Worm (Caenorhabditis elegans): Measurements from ENCODE around the gene str-208.

The str-208 gene

DNA sequence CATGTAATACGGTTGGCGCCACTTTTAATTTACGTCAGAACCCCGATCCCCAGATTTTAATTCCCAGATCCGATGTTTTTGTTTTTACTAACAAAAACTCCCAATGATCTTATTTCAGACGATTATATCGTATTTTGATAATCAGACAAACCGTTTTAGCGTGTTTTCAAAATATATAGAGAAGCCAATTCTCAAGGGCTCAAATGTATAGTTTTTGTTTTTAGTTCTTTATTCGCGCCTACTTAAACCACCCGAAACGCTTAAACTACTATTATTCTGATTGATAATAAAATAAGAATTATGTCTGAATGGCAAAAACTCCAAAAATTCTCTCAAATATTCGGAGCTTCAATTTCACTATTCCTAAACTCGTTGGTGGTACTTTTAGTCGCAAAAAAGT is at the start of gene str-208:
Gene str-208 (plus strand): TSS at position 301 of the 400 bp plus-strand sequence.
- TF ChIP-seq klf-2 (GFP tag; conservative IDR thresholded peaks at IDR 0.05): no peak
- TF ChIP-seq ztf-23 (GFP tag; IDR thresholded peaks at IDR 0.05): no peak
- TF ChIP-seq tab-1 (GFP tag; IDR thresholded peaks at IDR 0.05): no peak
- no peak for TF ChIP-seq ref-1 (GFP tag; conservative IDR thresholded peaks at IDR 0.05)
- TF ChIP-seq flt-1 (GFP tag; IDR thresholded peaks at IDR 0.05): no peak
- TF ChIP-seq ztf-29 (GFP tag; IDR thresholded peaks at IDR 0.05): no peak
- TF ChIP-seq cog-1 (tag; optimal IDR thresholded peaks at IDR 0.05): no peak
- TF ChIP-seq med-1 (GFP tag; optimal IDR thresholded peaks at IDR 0.05; ENCODE audit: insufficient read depth): no peak
- no peak for TF ChIP-seq T22C8.4 (GFP tag; IDR thresholded peaks at IDR 0.05)

- no peak for TF ChIP-seq tab-1 (GFP tag; IDR thresholded peaks at IDR 0.05)
- TF ChIP-seq T22C8.4 (GFP tag; IDR thresholded peaks at IDR 0.05): no peak
- TF ChIP-seq ztf-29 (GFP tag; IDR thresholded peaks at IDR 0.05): no peak
- no peak for TF ChIP-seq ztf-23 (GFP tag; IDR thresholded peaks at IDR 0.05)
- TF ChIP-seq cog-1 (tag; optimal IDR thresholded peaks at IDR 0.05): no peak
- no peak for TF ChIP-seq ref-1 (GFP tag; conservative IDR thresholded peaks at IDR 0.05)
- TF ChIP-seq flt-1 (GFP tag; IDR thresholded peaks at IDR 0.05): no peak
- no peak for TF ChIP-seq med-1 (GFP tag; optimal IDR thresholded peaks at IDR 0.05; ENCODE audit: insufficient read depth)
- no peak for TF ChIP-seq klf-2 (GFP tag; conservative IDR thresholded peaks at IDR 0.05)
Measured at ce11 chrV:4908591-4908990, 48.0 kb upstream of the str-208 start, which contains the start of gene ugt-13. Gene ugt-13, plus strand, starts transcription at chrV:4908884.

DNA sequence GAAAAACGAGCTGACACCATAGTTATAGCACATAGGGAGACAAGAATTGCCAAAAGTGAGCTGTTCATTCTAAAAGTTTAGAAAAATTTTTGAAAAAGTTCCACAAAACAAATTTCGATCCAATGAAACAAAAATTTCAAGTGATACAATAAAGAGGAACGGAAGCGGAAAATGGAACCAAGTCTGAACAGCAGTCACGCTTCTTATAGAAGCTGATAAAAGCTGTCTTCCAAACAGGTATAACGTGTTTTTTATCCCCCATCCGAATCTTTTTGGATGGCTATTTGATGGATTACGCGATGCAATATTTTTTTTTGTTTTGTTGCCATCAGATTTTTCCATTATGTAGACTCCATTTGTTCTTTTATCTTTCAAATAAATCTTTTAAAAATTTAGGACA is 44.3 kb upstream of the str-208 start, which contains the start of gene H23N18.5:
Gene H23N18.5 (minus strand): TSS at position 69 of the 400 bp plus-strand sequence.
- TF ChIP-seq cog-1 (tag; optimal IDR thresholded peaks at IDR 0.05) (no peak), tab-1 (GFP tag; IDR thresholded peaks at IDR 0.05) (no peak), med-1 (GFP tag; optimal IDR thresholded peaks at IDR 0.05; ENCODE audit: insufficient read depth) (no peak), ztf-23 (GFP tag; IDR thresholded peaks at IDR 0.05) (no peak), ztf-29 (GFP tag; IDR thresholded peaks at IDR 0.05) (no peak), ref-1 (GFP tag; conservative IDR thresholded peaks at IDR 0.05) (no peak), klf-2 (GFP tag; conservative IDR thresholded peaks at IDR 0.05) (no peak), flt-1 (GFP tag; IDR thresholded peaks at IDR 0.05) (no peak), T22C8.4 (GFP tag; IDR thresholded peaks at IDR 0.05) (no peak)

DNA sequence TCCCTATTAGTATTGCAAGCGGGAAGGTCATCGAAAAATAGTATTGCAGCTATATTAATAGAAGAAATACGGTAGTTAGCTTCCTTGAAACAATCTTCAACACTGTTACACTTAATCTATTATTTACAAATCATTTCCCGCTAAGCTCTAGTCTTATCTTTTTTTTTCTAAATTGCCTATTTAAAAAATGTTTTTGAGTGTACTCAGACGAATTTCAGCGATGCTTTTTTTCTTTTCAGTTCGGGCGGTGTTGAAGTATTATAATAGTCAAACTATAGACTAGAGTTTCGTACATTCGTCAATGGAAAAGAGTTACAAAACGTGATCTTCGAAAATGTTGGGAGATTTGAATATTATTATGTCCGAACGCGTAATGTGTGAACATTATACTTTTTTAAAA is 42.8 kb upstream of the str-208 start:
- TF ChIP-seq ztf-23 (GFP tag; IDR thresholded peaks at IDR 0.05): no peak
- no peak for TF ChIP-seq klf-2 (GFP tag; conservative IDR thresholded peaks at IDR 0.05)
- TF ChIP-seq T22C8.4 (GFP tag; IDR thresholded peaks at IDR 0.05): no peak
- TF ChIP-seq med-1 (GFP tag; optimal IDR thresholded peaks at IDR 0.05; ENCODE audit: insufficient read depth): no peak
- TF ChIP-seq cog-1 (tag; optimal IDR thresholded peaks at IDR 0.05): no peak
- no peak for TF ChIP-seq tab-1 (GFP tag; IDR thresholded peaks at IDR 0.05)
- no peak for TF ChIP-seq ref-1 (GFP tag; conservative IDR thresholded peaks at IDR 0.05)
- TF ChIP-seq ztf-29 (GFP tag; IDR thresholded peaks at IDR 0.05): no peak
- no peak for TF ChIP-seq flt-1 (GFP tag; IDR thresholded peaks at IDR 0.05)

DNA sequence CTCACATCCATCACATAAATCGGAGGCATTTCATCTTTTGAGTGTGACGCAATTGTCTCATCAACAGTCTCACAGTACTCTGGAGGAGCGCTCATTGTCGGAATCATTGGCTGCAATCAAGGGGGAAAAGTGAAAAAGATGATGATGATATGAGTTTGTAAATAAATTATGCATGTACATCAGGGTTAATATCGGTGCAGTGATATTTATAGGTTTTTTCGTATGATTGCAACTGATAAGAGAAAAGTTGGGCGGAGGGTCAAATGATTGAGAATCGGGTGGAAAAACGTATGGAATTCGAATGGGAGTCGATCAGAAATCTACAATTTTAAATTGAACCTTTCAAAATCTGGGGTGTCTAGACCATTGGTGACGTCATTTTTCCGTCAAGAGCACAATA is 41.8 kb upstream of the str-208 start, which contains the start of gene H23N18.6:
Gene H23N18.6 (minus strand): TSS at position 201 of the 400 bp plus-strand sequence.
- TF ChIP-seq flt-1 (GFP tag; IDR thresholded peaks at IDR 0.05): no peak
- no peak for TF ChIP-seq ztf-23 (GFP tag; IDR thresholded peaks at IDR 0.05)
- TF ChIP-seq ztf-29 (GFP tag; IDR thresholded peaks at IDR 0.05): no peak
- TF ChIP-seq cog-1 (tag; optimal IDR thresholded peaks at IDR 0.05): no peak
- TF ChIP-seq T22C8.4 (GFP tag; IDR thresholded peaks at IDR 0.05): no peak
- no peak for TF ChIP-seq med-1 (GFP tag; optimal IDR thresholded peaks at IDR 0.05; ENCODE audit: insufficient read depth)
- no peak for TF ChIP-seq klf-2 (GFP tag; conservative IDR thresholded peaks at IDR 0.05)
- TF ChIP-seq tab-1 (GFP tag; IDR thresholded peaks at IDR 0.05): no peak
- TF ChIP-seq ref-1 (GFP tag; conservative IDR thresholded peaks at IDR 0.05): no peak

DNA sequence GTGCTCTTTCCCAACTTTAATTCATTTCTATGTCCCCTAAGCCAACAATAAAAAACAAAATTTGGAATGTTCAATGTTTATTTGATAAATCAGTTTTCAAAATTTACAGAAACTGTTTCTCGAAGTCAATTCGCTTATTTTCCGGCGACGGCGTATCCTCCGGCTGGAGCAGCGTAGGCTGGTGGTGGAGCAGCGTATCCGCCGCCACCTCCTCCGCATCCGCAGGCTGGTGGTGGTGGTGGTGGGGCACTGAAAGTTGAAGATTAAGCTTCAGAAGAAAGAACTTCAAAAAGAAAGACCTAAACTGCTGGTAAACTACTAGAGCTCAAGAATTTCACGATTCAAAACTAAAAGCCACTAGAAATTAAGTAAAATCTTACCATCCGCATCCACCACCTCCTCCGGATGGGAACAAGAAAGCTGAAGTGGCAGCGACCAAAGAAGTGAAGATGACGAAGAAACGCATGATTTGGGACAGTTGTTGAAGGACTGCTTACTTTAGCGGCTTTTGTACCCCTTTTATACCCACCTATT is 38.5 kb upstream of the str-208 start, which contains the start of gene C02E7.7:
Gene C02E7.7 (minus strand): TSS at position 484 of the 534 bp plus-strand sequence.
- TF ChIP-seq ref-1 (GFP tag; conservative IDR thresholded peaks at IDR 0.05) (no peak), med-1 (GFP tag; optimal IDR thresholded peaks at IDR 0.05; ENCODE audit: insufficient read depth) (no peak), T22C8.4 (GFP tag; IDR thresholded peaks at IDR 0.05) (no peak), ztf-29 (GFP tag; IDR thresholded peaks at IDR 0.05) (no peak)

- TF ChIP-seq flt-1 (GFP tag; IDR thresholded peaks at IDR 0.05): no peak
- no peak for TF ChIP-seq cog-1 (tag; optimal IDR thresholded peaks at IDR 0.05)
Measured at ce11 chrV:4918664-4919257, 37.9 kb upstream of the str-208 start, which contains the start of gene C02E7.6. Gene C02E7.6, plus strand, starts transcription at chrV:4919207.

- TF ChIP-seq klf-2 (GFP tag; conservative IDR thresholded peaks at IDR 0.05) (no peak), flt-1 (GFP tag; IDR thresholded peaks at IDR 0.05) (no peak), T22C8.4 (GFP tag; IDR thresholded peaks at IDR 0.05) (no peak), ref-1 (GFP tag; conservative IDR thresholded peaks at IDR 0.05) (no peak), tab-1 (GFP tag; IDR thresholded peaks at IDR 0.05) (no peak), ztf-29 (GFP tag; IDR thresholded peaks at IDR 0.05) (no peak), cog-1 (tag; optimal IDR thresholded peaks at IDR 0.05) (no peak), med-1 (GFP tag; optimal IDR thresholded peaks at IDR 0.05; ENCODE audit: insufficient read depth) (no peak), ztf-23 (GFP tag; IDR thresholded peaks at IDR 0.05) (no peak)
Measured at ce11 chrV:4920690-4921152, 35.9 kb upstream of the str-208 start, which contains the start of the genes C02E7.8 and srh-23. Gene C02E7.8, minus strand, starts transcription at chrV:4920790. Gene srh-23, plus strand, starts transcription at chrV:4921102.

DNA sequence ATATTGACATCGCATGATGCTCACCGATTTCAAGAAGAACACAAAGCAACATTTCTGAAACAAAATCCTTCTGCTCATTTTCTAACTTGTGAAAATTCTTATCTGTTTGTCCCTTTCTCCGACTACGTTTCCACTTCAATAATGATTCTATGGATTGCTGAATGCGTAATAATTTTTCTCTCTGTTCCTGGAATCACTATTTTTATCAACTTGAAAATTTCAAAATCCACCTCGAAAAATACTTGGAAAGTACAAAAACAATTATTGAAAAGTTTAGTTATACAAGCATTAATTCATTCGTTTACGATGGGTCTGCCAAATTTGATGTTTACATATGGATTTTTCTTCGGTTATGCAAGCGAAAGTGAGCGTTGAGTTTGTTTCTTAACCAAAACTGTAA is 34.6 kb upstream of the str-208 start, which contains the start of gene srh-22:
Gene srh-22 (plus strand): TSS at position 301 of the 400 bp plus-strand sequence.
- TF ChIP-seq ztf-23 (GFP tag; IDR thresholded peaks at IDR 0.05) (no peak), flt-1 (GFP tag; IDR thresholded peaks at IDR 0.05) (no peak)

- no peak for TF ChIP-seq med-1 (GFP tag; optimal IDR thresholded peaks at IDR 0.05; ENCODE audit: insufficient read depth)
- no peak for TF ChIP-seq ztf-23 (GFP tag; IDR thresholded peaks at IDR 0.05)
- TF ChIP-seq ztf-29 (GFP tag; IDR thresholded peaks at IDR 0.05): no peak
- TF ChIP-seq ref-1 (GFP tag; conservative IDR thresholded peaks at IDR 0.05): no peak
- TF ChIP-seq flt-1 (GFP tag; IDR thresholded peaks at IDR 0.05): no peak
- TF ChIP-seq klf-2 (GFP tag; conservative IDR thresholded peaks at IDR 0.05): no peak
- no peak for TF ChIP-seq T22C8.4 (GFP tag; IDR thresholded peaks at IDR 0.05)
- TF ChIP-seq tab-1 (GFP tag; IDR thresholded peaks at IDR 0.05): no peak
- no peak for TF ChIP-seq cog-1 (tag; optimal IDR thresholded peaks at IDR 0.05)
Measured at ce11 chrV:4924618-4925017, 32.0 kb upstream of the str-208 start, which contains the start of gene srh-20. Gene srh-20, plus strand, starts transcription at chrV:4924918.
